Fruit fly (Drosophila melanogaster) whole organism, embryonic: ENCODE data around the gene peng.

Experiments used
- Abd-B ChIP-seq: fragments of 200-800 bp; sonication (Bioruptor generic); optimal IDR thresholded peaks from 2 replicates; lab custom pipeline; 2018; ENCODE audit warnings: missing biosample characterization, mild to moderate bottlenecking, missing genetic modification characterization, moderate library complexity
- Ada2b ChIP-seq: fragments of 200-800 bp; sonication (Bioruptor generic); IDR thresholded peaks from 2 replicates; pipeline ENCODE4 v1.3.6; 2022; ENCODE audit warnings: missing biosample characterization, missing genetic modification characterization
- CG10274 ChIP-seq: fragments of 200-800 bp; sonication (Bioruptor generic); optimal IDR thresholded peaks from 3 replicates; lab custom pipeline; 2017; ENCODE audit warnings: missing biosample characterization, mild to moderate bottlenecking, missing genetic modification characterization
- CG10565 ChIP-seq: fragments of 200-800 bp; sonication (Bioruptor generic); optimal IDR thresholded peaks from 3 replicates; lab custom pipeline; 2016; ENCODE audit warnings: missing biosample characterization, mild to moderate bottlenecking, missing genetic modification characterization
- CG11398 ChIP-seq: fragments of 200-800 bp; sonication (Bioruptor generic); optimal IDR thresholded peaks from 2 replicates; lab custom pipeline; 2016; ENCODE audit warnings: missing biosample characterization, missing genetic modification characterization
- CG12391 ChIP-seq: fragments of 200-800 bp; sonication (Bioruptor generic); optimal IDR thresholded peaks from 3 replicates; lab custom pipeline; 2018; ENCODE audit warnings: missing biosample characterization, mild to moderate bottlenecking, missing genetic modification characterization, moderate library complexity
- CG13424 ChIP-seq: fragments of 200-800 bp; sonication (Bioruptor generic); optimal IDR thresholded peaks from 2 replicates; lab custom pipeline; 2019; ENCODE audit warnings: missing biosample characterization, mild to moderate bottlenecking, missing genetic modification characterization, moderate library complexity
- CG14667 ChIP-seq: fragments of 200-800 bp; sonication (Bioruptor generic); IDR thresholded peaks from 2 replicates; pipeline ENCODE4 v1.3.6; 2022; ENCODE audit warnings: missing biosample characterization, missing genetic modification characterization
- CG1832 ChIP-seq: fragments of 200-800 bp; sonication (Bioruptor generic); optimal IDR thresholded peaks from 2 replicates; lab custom pipeline; 2017; ENCODE audit warnings: missing biosample characterization, mild to moderate bottlenecking, missing genetic modification characterization, inconsistent platforms
- CG31365 ChIP-seq: fragments of 200-800 bp; sonication (Bioruptor generic); optimal IDR thresholded peaks from 2 replicates; lab custom pipeline; 2018; ENCODE audit warnings: missing biosample characterization, mild to moderate bottlenecking, missing genetic modification characterization
- CG3726 ChIP-seq: fragments of 200-800 bp; sonication (Bioruptor generic); IDR thresholded peaks from 3 replicates; pipeline ENCODE4, ENCODE4 v1.3.6; 2022; ENCODE audit warnings: missing biosample characterization, missing genetic modification characterization
- CG6813 ChIP-seq: fragments of 200-800 bp; sonication (Bioruptor generic); optimal IDR thresholded peaks from 2 replicates; lab custom pipeline; 2017; ENCODE audit warnings: missing biosample characterization, missing genetic modification characterization, mild to moderate bottlenecking, moderate library complexity, missing genetic modification reagents
- CG8359 ChIP-seq: fragments of 200-800 bp; sonication (Bioruptor generic); optimal IDR thresholded peaks from 2 replicates; lab custom pipeline; 2017; ENCODE audit warnings: missing biosample characterization, mild to moderate bottlenecking, missing genetic modification characterization, borderline replicate concordance
- CG8478 ChIP-seq: fragments of >200 bp; optimal IDR thresholded peaks from 2 replicates; lab custom pipeline; 2018
- CG9727 ChIP-seq: fragments of 200-800 bp; sonication (Bioruptor generic); optimal IDR thresholded peaks from 3 replicates; lab custom pipeline; 2017; ENCODE audit warnings: missing biosample characterization, mild to moderate bottlenecking, missing genetic modification characterization
- CG9797 ChIP-seq: fragments of 200-800 bp; sonication (Bioruptor generic); optimal IDR thresholded peaks from 3 replicates; lab custom pipeline; 2018; ENCODE audit warnings: missing biosample characterization, mild to moderate bottlenecking, missing genetic modification characterization
- CG9932 ChIP-seq: fragments of 200-800 bp; sonication (Bioruptor generic); IDR thresholded peaks from 2 replicates; pipeline ENCODE4 v1.3.6; 2022; ENCODE audit warnings: missing biosample characterization, missing genetic modification characterization
- CHES-1-like ChIP-seq: fragments of 200-800 bp; sonication (Bioruptor generic); optimal IDR thresholded peaks from 2 replicates; lab custom pipeline; 2016; ENCODE audit warnings: missing biosample characterization, missing genetic modification characterization
- ERR ChIP-seq: fragments of 200-800 bp; sonication (Bioruptor generic); optimal IDR thresholded peaks from 2 replicates; lab custom pipeline; 2016; ENCODE audit warnings: missing biosample characterization, missing genetic modification characterization
- Eip74EF ChIP-seq, 2 experiments: fragments of 200-800 bp in 1 of 2; fragments of >200 bp in 1 of 2; sonication (Bioruptor generic) in 1 of 2; optimal IDR thresholded peaks; 2 replicates each; lab custom pipeline; 2017 to 2019; ENCODE audit warnings: missing biosample characterization in 2 of 2, missing genetic modification characterization in 2 of 2, mild to moderate bottlenecking in 1 of 2, moderate library complexity in 1 of 2
- Elba2 ChIP-seq: fragments of 200-800 bp; sonication (Bioruptor generic); optimal IDR thresholded peaks from 3 replicates; lab custom pipeline; 2016; ENCODE audit warnings: missing biosample characterization, missing genetic modification characterization
- Ets97D ChIP-seq: fragments of 200-800 bp; sonication (Bioruptor generic); optimal IDR thresholded peaks from 3 replicates; lab custom pipeline; 2016; ENCODE audit warnings: missing biosample characterization, missing genetic modification characterization
- Meics ChIP-seq: fragments of 200-800 bp; sonication (Bioruptor generic); optimal IDR thresholded peaks from 2 replicates; lab custom pipeline; 2017; ENCODE audit warnings: missing biosample characterization, mild to moderate bottlenecking, missing genetic modification characterization
- Spps ChIP-seq: fragments of 200-800 bp; sonication (Bioruptor generic); optimal IDR thresholded peaks from 2 replicates; lab custom pipeline; 2018; ENCODE audit warnings: missing biosample characterization, mild to moderate bottlenecking, missing genetic modification characterization
- Vsx1 ChIP-seq: fragments of 200-800 bp; sonication (Bioruptor generic); optimal IDR thresholded peaks from 2 replicates; lab custom pipeline; 2017; ENCODE audit warnings: missing biosample characterization, mild to moderate bottlenecking, missing genetic modification characterization, missing genetic modification reagents
- ac ChIP-seq: fragments of 200-800 bp; sonication (Bioruptor generic); optimal IDR thresholded peaks from 3 replicates; lab custom pipeline; 2017; ENCODE audit warnings: missing biosample characterization, mild to moderate bottlenecking, missing genetic modification characterization
- az2 ChIP-seq: fragments of 200-800 bp; sonication (Bioruptor generic); optimal IDR thresholded peaks from 3 replicates; lab custom pipeline; 2016; ENCODE audit warnings: missing biosample characterization, missing genetic modification characterization
- bab2 ChIP-seq: fragments of 200-800 bp; sonication (Bioruptor generic); optimal IDR thresholded peaks from 2 replicates; lab custom pipeline; 2016; ENCODE audit warnings: missing biosample characterization, missing genetic modification characterization
- br ChIP-seq: fragments of >200 bp; optimal IDR thresholded peaks from 2 replicates; lab custom pipeline; 2017
- cas ChIP-seq: fragments of 200-800 bp; sonication (Bioruptor generic); IDR thresholded peaks from 2 replicates; pipeline ENCODE4 v1.3.6; 2022; ENCODE audit warnings: missing biosample characterization, missing genetic modification characterization
- cato ChIP-seq: fragments of 200-800 bp; sonication (Bioruptor generic); optimal IDR thresholded peaks from 2 replicates; lab custom pipeline; 2016; ENCODE audit warnings: missing biosample characterization, missing genetic modification characterization, borderline replicate concordance
- disco-r ChIP-seq: fragments of 200-800 bp; sonication (Bioruptor generic); optimal IDR thresholded peaks from 2 replicates; lab custom pipeline; 2016; ENCODE audit warnings: missing biosample characterization, missing genetic modification characterization
- eve ChIP-seq, 2 experiments: fragments of >200 bp; optimal IDR thresholded peaks; 2 replicates each; lab custom pipeline; 2017; ENCODE audit warnings: missing biosample characterization in 2 of 2, missing genetic modification characterization in 2 of 2
- fru ChIP-seq: fragments of >200 bp; optimal IDR thresholded peaks from 2 replicates; lab custom pipeline; 2017
- ftz-f1 ChIP-seq: fragments of 200-800 bp; sonication (Bioruptor generic); optimal IDR thresholded peaks from 2 replicates; lab custom pipeline; 2016; ENCODE audit warnings: missing biosample characterization, missing genetic modification characterization
- gcm2 ChIP-seq: fragments of 200-800 bp; sonication (Bioruptor generic); optimal IDR thresholded peaks from 2 replicates; lab custom pipeline; 2016; ENCODE audit warnings: missing biosample characterization, missing genetic modification characterization
- grn ChIP-seq: fragments of 200-800 bp; sonication (Bioruptor generic); optimal IDR thresholded peaks from 3 replicates; lab custom pipeline; 2017; ENCODE audit warnings: missing biosample characterization, missing genetic modification characterization
- gt ChIP-seq: fragments of 200-800 bp; sonication (Bioruptor generic); IDR thresholded peaks from 2 replicates; pipeline ENCODE4 v1.3.6; 2022; ENCODE audit warnings: missing biosample characterization, missing genetic modification characterization
- h ChIP-seq: fragments of >200 bp; optimal IDR thresholded peaks from 2 replicates; lab custom pipeline; 2017
- jumu ChIP-seq: fragments of 200-800 bp; sonication (Bioruptor generic); optimal IDR thresholded peaks from 3 replicates; lab custom pipeline; 2016; ENCODE audit warnings: missing biosample characterization, missing genetic modification characterization
- lab ChIP-seq: fragments of 200-800 bp; sonication (Bioruptor generic); optimal IDR thresholded peaks from 3 replicates; lab custom pipeline; 2017; ENCODE audit warnings: missing biosample characterization, missing genetic modification characterization, mild to moderate bottlenecking, moderate library complexity, missing genetic modification reagents
- lbe ChIP-seq: fragments of 200-800 bp; sonication (Bioruptor generic); optimal IDR thresholded peaks from 2 replicates; lab custom pipeline; 2016; ENCODE audit warnings: missing biosample characterization, mild to moderate bottlenecking, missing genetic modification characterization
- maf-S ChIP-seq: fragments of 200-800 bp; sonication (Bioruptor generic); optimal IDR thresholded peaks from 2 replicates; lab custom pipeline; 2016; ENCODE audit warnings: missing biosample characterization, missing genetic modification characterization
- oc ChIP-seq: fragments of 200-800 bp; sonication (Bioruptor generic); optimal IDR thresholded peaks from 2 replicates; lab custom pipeline; 2018; ENCODE audit warnings: missing biosample characterization, mild to moderate bottlenecking, missing genetic modification characterization, moderate library complexity
- pita ChIP-seq: fragments of 200-800 bp; sonication (Bioruptor generic); optimal IDR thresholded peaks from 2 replicates; lab custom pipeline; 2017; ENCODE audit warnings: missing biosample characterization, mild to moderate bottlenecking, missing genetic modification characterization
- repo ChIP-seq: fragments of 200-800 bp; sonication (Bioruptor generic); optimal IDR thresholded peaks from 2 replicates; lab custom pipeline; 2016; ENCODE audit warnings: missing biosample characterization, missing genetic modification characterization
- shn ChIP-seq: fragments of 200-800 bp; sonication (Bioruptor generic); optimal IDR thresholded peaks from 3 replicates; lab custom pipeline; 2016; ENCODE audit warnings: missing biosample characterization, missing genetic modification characterization
- sqz ChIP-seq: fragments of 200-800 bp; sonication (Bioruptor generic); optimal IDR thresholded peaks from 3 replicates; lab custom pipeline; 2018; ENCODE audit warnings: missing biosample characterization, mild to moderate bottlenecking, missing genetic modification characterization
- toy ChIP-seq: fragments of 200-800 bp; sonication (Bioruptor generic); IDR thresholded peaks from 2 replicates; pipeline ENCODE4 v1.3.6; 2022; ENCODE audit warnings: missing biosample characterization, missing genetic modification characterization
- unpg ChIP-seq: fragments of 200-800 bp; sonication (Bioruptor generic); optimal IDR thresholded peaks from 3 replicates; lab custom pipeline; 2018; ENCODE audit warnings: missing biosample characterization, mild to moderate bottlenecking, missing genetic modification characterization, moderate library complexity
- wor ChIP-seq: fragments of 200-800 bp; sonication (Bioruptor generic); IDR thresholded peaks from 2 replicates; pipeline ENCODE4 v1.3.6; 2022; ENCODE audit warnings: missing biosample characterization, missing genetic modification characterization

peng gene

DNA sequence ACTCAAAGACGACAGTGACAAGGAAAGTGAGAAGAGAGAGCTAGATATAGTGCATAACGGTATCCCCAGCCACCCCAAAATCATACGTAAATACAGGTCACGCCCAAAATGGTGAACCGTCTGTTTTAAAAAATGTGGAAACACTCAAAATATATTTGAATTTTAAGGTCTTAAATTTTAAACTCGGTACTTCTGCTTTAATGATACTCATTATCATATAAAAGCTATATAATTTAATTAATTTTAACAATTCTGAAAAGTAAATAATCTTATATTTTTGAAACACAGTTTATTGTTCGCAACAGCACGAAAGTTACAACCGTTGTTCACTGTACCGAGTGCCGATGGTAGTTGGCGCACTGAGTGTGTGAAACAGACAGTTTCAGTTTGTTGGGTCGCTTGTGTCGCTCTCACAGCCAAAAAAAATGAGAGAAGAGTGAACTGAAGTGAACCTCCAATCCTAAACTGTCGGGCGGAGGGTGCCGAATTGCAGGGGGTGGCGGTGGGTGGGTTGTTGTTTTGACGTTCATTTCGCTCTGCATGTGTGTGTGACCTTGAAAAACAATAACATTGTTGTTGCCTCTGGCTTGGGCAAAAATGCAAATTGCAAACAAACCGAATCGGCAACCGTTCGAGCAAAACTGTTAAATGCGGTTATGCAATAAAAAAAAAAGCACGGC, 16.8 kb upstream of the peng start (continued):
- TF ChIP-seq CHES-1-like (GFP tag; lab: Kevin White, UChicago): peak; percentile 41
- TF ChIP-seq oc (tag; lab: Kevin White, UChicago): peak; percentile 85
- peak; percentile 33 for TF ChIP-seq gcm2 (GFP tag; lab: Kevin White, UChicago)
- TF ChIP-seq unpg (GFP tag; lab: Kevin White, UChicago): peak; percentile 91
- TF ChIP-seq CG31365: peak; percentile 37
- TF ChIP-seq ac (GFP tag; lab: Kevin White, UChicago): peak; percentile 42
- peak; percentile 75 for TF ChIP-seq lbe (GFP tag; lab: Kevin White, UChicago)
- peak; percentile 75 for TF ChIP-seq CG14667 (GFP tag; lab: Robert Waterston, UW)
- no peak for TF ChIP-seq gt
- no peak for TF ChIP-seq toy
- TF ChIP-seq eve (GFP tag; optimal IDR thresholded peaks at IDR 0.05; lab: Kevin White, UChicago): no peak
- peak; percentile 90 for TF ChIP-seq Ada2b (GFP tag; lab: Robert Waterston, UW)
- peak; percentile 84 for TF ChIP-seq Vsx1 (GFP tag; lab: Kevin White, UChicago)
- TF ChIP-seq CG12391: peak; percentile 93
- no peak for TF ChIP-seq CG8478 (lab: Kevin White, UChicago)
- peak; percentile 90 for TF ChIP-seq CG6813
- peak; percentile 89 for TF ChIP-seq wor
- peak; percentile 50; the same call in 1 of the 2 replicates for TF ChIP-seq cas (GFP tag; lab: Robert Waterston, UW)
- no peak for TF ChIP-seq ERR (GFP tag; lab: Kevin White, UChicago)
- no peak for TF ChIP-seq CG10565 (GFP tag; lab: Kevin White, UChicago)
- TF ChIP-seq Elba2 (GFP tag; lab: Kevin White, UChicago): no peak
- no peak for TF ChIP-seq fru (lab: Kevin White, UChicago)
- TF ChIP-seq Abd-B (GFP tag; lab: Kevin White, UChicago): peak; percentile 90
- no peak for TF ChIP-seq pita (GFP tag; lab: Kevin White, UChicago)
- TF ChIP-seq CG11398: no peak
- peak; percentile 41 for TF ChIP-seq jumu (GFP tag; lab: Kevin White, UChicago)
- TF ChIP-seq CG3726: peak; percentile 53; the same call in 1 of the 3 replicates
- no peak for TF ChIP-seq disco-r (GFP tag; lab: Kevin White, UChicago)
- peak; percentile 26 for TF ChIP-seq shn
- peak; percentile 6 for TF ChIP-seq CG9797
- TF ChIP-seq CG13424 (tag; lab: Kevin White, UChicago): peak; percentile 96
- TF ChIP-seq CG9932 (GFP tag; lab: Robert Waterston, UW): peak; percentile 88
- peak; percentile 78 for TF ChIP-seq Spps (tag; lab: Kevin White, UChicago)
- peak; percentile 87 for TF ChIP-seq az2 (GFP tag; lab: Kevin White, UChicago)
- peak; percentile 41 for TF ChIP-seq repo (GFP tag; lab: Kevin White, UChicago)
- peak; percentile 92 for TF ChIP-seq CG9727 (GFP tag; lab: Kevin White, UChicago)
- TF ChIP-seq maf-S (GFP tag; lab: Kevin White, UChicago): peak; percentile 35
- TF ChIP-seq CG1832: no peak
- TF ChIP-seq Eip74EF (GFP tag; optimal IDR thresholded peaks at IDR 0.05; lab: Kevin White, UChicago): peak in 1 of 2 experiments; percentile 91
- TF ChIP-seq bab2 (GFP tag; lab: Kevin White, UChicago): peak; percentile 9
- TF ChIP-seq lab (GFP tag; lab: Kevin White, UChicago): peak; percentile 97
- TF ChIP-seq Meics (GFP tag; lab: Kevin White, UChicago): peak; percentile 95
- TF ChIP-seq CG8359 (GFP tag; lab: Kevin White, UChicago): peak; percentile 63
- TF ChIP-seq ftz-f1 (GFP tag; lab: Kevin White, UChicago): peak; percentile 18
- peak; percentile 2 for TF ChIP-seq grn (GFP tag; lab: Kevin White, UChicago)
- TF ChIP-seq Ets97D (GFP tag; lab: Kevin White, UChicago): no peak
- peak; percentile 74 for TF ChIP-seq CG10274
- TF ChIP-seq h (lab: Kevin White, UChicago): no peak
- TF ChIP-seq sqz (GFP tag; lab: Kevin White, UChicago): peak; percentile 92
- TF ChIP-seq cato (GFP tag; lab: Kevin White, UChicago): peak; percentile 59
- TF ChIP-seq br: no peak
